Fruit fly (Drosophila melanogaster) whole organism, embryonic: ENCODE data around the gene Ctns.

ENCODE experiments used
- B-H1 ChIP-seq: fragments of 200-800 bp; sonication (Bioruptor generic); IDR thresholded peaks from 3 replicates; pipeline ENCODE4 v1.3.6; 2022; ENCODE audit warnings: missing biosample characterization, missing genetic modification characterization
- BEAF-32 ChIP-seq: fragments of 200-800 bp; sonication (Bioruptor generic); optimal IDR thresholded peaks from 3 replicates; lab custom pipeline; 2017; ENCODE audit warnings: missing biosample characterization, missing genetic modification characterization, mild to moderate bottlenecking, moderate library complexity, missing genetic modification reagents
- CG11456 ChIP-seq: fragments of 200-800 bp; sonication (Bioruptor generic); IDR thresholded peaks from 3 replicates; pipeline ENCODE4 v1.3.6; 2022; ENCODE audit warnings: missing biosample characterization, missing genetic modification characterization
- CG12236 ChIP-seq: fragments of 200-800 bp; sonication (Bioruptor generic); optimal IDR thresholded peaks from 2 replicates; lab custom pipeline; 2016; ENCODE audit warnings: missing biosample characterization, missing genetic modification characterization
- CG12942 ChIP-seq: fragments of 200-800 bp; sonication (Bioruptor generic); optimal IDR thresholded peaks from 3 replicates; lab custom pipeline; 2016; ENCODE audit warnings: missing biosample characterization, missing genetic modification characterization
- CG13624 ChIP-seq: fragments of 200-800 bp; sonication (Bioruptor generic); optimal IDR thresholded peaks from 2 replicates; lab custom pipeline; 2016; ENCODE audit warnings: missing biosample characterization, missing genetic modification characterization
- CG14441 ChIP-seq: fragments of 200-800 bp; sonication (Bioruptor generic); IDR thresholded peaks from 2 replicates; pipeline ENCODE4 v1.3.6; 2022; ENCODE audit warnings: missing biosample characterization, missing genetic modification characterization
- CG1602 ChIP-seq: fragments of 200-800 bp; sonication (Bioruptor generic); optimal IDR thresholded peaks from 3 replicates; lab custom pipeline; 2016; ENCODE audit warnings: missing biosample characterization, missing genetic modification characterization
- CG1647 ChIP-seq: fragments of 200-800 bp; sonication (Bioruptor generic); optimal IDR thresholded peaks from 3 replicates; lab custom pipeline; 2016; ENCODE audit warnings: missing biosample characterization, missing genetic modification characterization
- CG18011 ChIP-seq: fragments of 200-800 bp; sonication (Bioruptor generic); optimal IDR thresholded peaks from 2 replicates; lab custom pipeline; 2017; ENCODE audit warnings: missing biosample characterization, missing genetic modification characterization, mild to moderate bottlenecking, moderate library complexity, missing genotype
- CG18262 ChIP-seq: fragments of 200-800 bp; optimal IDR thresholded peaks from 3 replicates; lab custom pipeline; 2019; ENCODE audit warnings: missing biosample characterization, mild to moderate bottlenecking, missing genetic modification characterization, moderate library complexity
- CG2120 ChIP-seq: fragments of 200-800 bp; sonication (Bioruptor generic); optimal IDR thresholded peaks from 3 replicates; lab custom pipeline; 2016; ENCODE audit warnings: missing biosample characterization, missing genetic modification characterization
- CG33213 ChIP-seq: fragments of 200-800 bp; sonication (Bioruptor generic); optimal IDR thresholded peaks from 3 replicates; lab custom pipeline; 2016; ENCODE audit warnings: missing biosample characterization, missing genetic modification characterization
- CG4707 ChIP-seq: fragments of 200-800 bp; sonication (Bioruptor generic); optimal IDR thresholded peaks from 2 replicates; lab custom pipeline; 2018; ENCODE audit warnings: missing biosample characterization, mild to moderate bottlenecking, missing genetic modification characterization, moderate library complexity
- CG4854 ChIP-seq: fragments of 200-800 bp; sonication (Bioruptor generic); optimal IDR thresholded peaks from 2 replicates; lab custom pipeline; 2016; ENCODE audit warnings: missing biosample characterization, missing genetic modification characterization, inconsistent platforms
- CG5245 ChIP-seq: fragments of 200-800 bp; sonication (Bioruptor generic); optimal IDR thresholded peaks from 3 replicates; lab custom pipeline; 2016; ENCODE audit warnings: missing biosample characterization, missing genetic modification characterization
- CHES-1-like ChIP-seq: fragments of 200-800 bp; sonication (Bioruptor generic); optimal IDR thresholded peaks from 2 replicates; lab custom pipeline; 2016; ENCODE audit warnings: missing biosample characterization, missing genetic modification characterization
- CoRest ChIP-seq: fragments of 200-800 bp; sonication (Bioruptor generic); optimal IDR thresholded peaks from 3 replicates; lab custom pipeline; 2018; ENCODE audit warnings: missing biosample characterization, mild to moderate bottlenecking, missing genetic modification characterization, moderate library complexity
- Dbx ChIP-seq: fragments of 200-800 bp; sonication (Bioruptor generic); IDR thresholded peaks from 3 replicates; pipeline ENCODE4 v1.3.6; 2022; ENCODE audit warnings: missing biosample characterization, missing genetic modification characterization
- Dek ChIP-seq: fragments of 200-800 bp; sonication (Bioruptor generic); optimal IDR thresholded peaks from 3 replicates; lab custom pipeline; 2019; ENCODE audit warnings: missing biosample characterization, mild to moderate bottlenecking, missing genetic modification characterization, moderate library complexity
- E2f1 ChIP-seq: fragments of 200-800 bp; sonication (Bioruptor generic); IDR thresholded peaks from 2 replicates; pipeline ENCODE4 v1.3.6; 2022; ENCODE audit warnings: missing biosample characterization, missing genetic modification characterization
- HHEX ChIP-seq: fragments of 200-800 bp; sonication (Bioruptor generic); optimal IDR thresholded peaks from 3 replicates; lab custom pipeline; 2017; ENCODE audit warnings: missing biosample characterization, mild to moderate bottlenecking, missing genetic modification characterization, missing genetic modification reagents
- Hmr ChIP-seq: fragments of 200-800 bp; sonication (Bioruptor generic); optimal IDR thresholded peaks from 3 replicates; lab custom pipeline; 2017; ENCODE audit warnings: mild to moderate bottlenecking, missing biosample characterization, missing genetic modification reagents, missing genetic modification characterization
- Lpt ChIP-seq: fragments of >200 bp; optimal IDR thresholded peaks from 2 replicates; lab custom pipeline; 2018; ENCODE audit warnings: missing biosample characterization, missing genetic modification characterization
- Meics ChIP-seq: fragments of 200-800 bp; sonication (Bioruptor generic); optimal IDR thresholded peaks from 2 replicates; lab custom pipeline; 2017; ENCODE audit warnings: missing biosample characterization, mild to moderate bottlenecking, missing genetic modification characterization
- NFAT ChIP-seq: fragments of 200-800 bp; sonication (Bioruptor generic); IDR thresholded peaks from 2 replicates; pipeline ENCODE4 v1.3.6; 2022; ENCODE audit warnings: missing biosample characterization, missing genetic modification characterization
- Neu2 ChIP-seq: fragments of 200-800 bp; sonication (Bioruptor generic); optimal IDR thresholded peaks from 3 replicates; lab custom pipeline; 2016; ENCODE audit warnings: missing biosample characterization, missing genetic modification characterization, borderline replicate concordance
- Nf-YC ChIP-seq: fragments of 200-800 bp; optimal IDR thresholded peaks from 3 replicates; lab custom pipeline; 2019; ENCODE audit warnings: missing biosample characterization, mild to moderate bottlenecking, missing genetic modification characterization, moderate library complexity
- PHDP ChIP-seq: fragments of 200-800 bp; sonication (Bioruptor generic); optimal IDR thresholded peaks from 3 replicates; lab custom pipeline; 2018; ENCODE audit warnings: missing biosample characterization, mild to moderate bottlenecking, missing genetic modification characterization, moderate library complexity
- Poxn ChIP-seq: fragments of 200-800 bp; sonication (Bioruptor generic); IDR thresholded peaks from 2 replicates; pipeline ENCODE4 v1.3.6; 2022; ENCODE audit warnings: missing biosample characterization, missing genetic modification characterization
- Trl ChIP-seq, 3 experiments: fragments of >200 bp in 2 of 3; fragments of 200-800 bp in 1 of 3; sonication (Bioruptor generic) in 1 of 3; optimal IDR thresholded peaks; 2 replicates in 1 of 3; 3 replicates in 2 of 3; lab custom pipeline; 2016 to 2017; ENCODE audit warnings: missing biosample characterization in 1 of 3, missing genetic modification characterization in 1 of 3
- bab2 ChIP-seq: fragments of 200-800 bp; sonication (Bioruptor generic); optimal IDR thresholded peaks from 2 replicates; lab custom pipeline; 2016; ENCODE audit warnings: missing biosample characterization, missing genetic modification characterization
- fd3F ChIP-seq: fragments of 200-800 bp; sonication (Bioruptor generic); optimal IDR thresholded peaks from 2 replicates; lab custom pipeline; 2018; ENCODE audit warnings: missing biosample characterization, mild to moderate bottlenecking, missing genetic modification characterization, moderate library complexity
- fd96Cb ChIP-seq: fragments of 200-800 bp; sonication (Bioruptor generic); optimal IDR thresholded peaks from 2 replicates; lab custom pipeline; 2018; ENCODE audit warnings: missing biosample characterization, mild to moderate bottlenecking, missing genetic modification characterization, moderate library complexity
- grau ChIP-seq: fragments of 200-800 bp; optimal IDR thresholded peaks from 3 replicates; lab custom pipeline; 2019; ENCODE audit warnings: missing biosample characterization, mild to moderate bottlenecking, missing genetic modification characterization, moderate library complexity
- gsb ChIP-seq: fragments of 200-800 bp; sonication (Bioruptor generic); IDR thresholded peaks from 2 replicates; pipeline ENCODE4 v1.3.6; 2022; ENCODE audit warnings: missing biosample characterization, missing genetic modification characterization
- lab ChIP-seq: fragments of 200-800 bp; sonication (Bioruptor generic); optimal IDR thresholded peaks from 3 replicates; lab custom pipeline; 2017; ENCODE audit warnings: missing biosample characterization, missing genetic modification characterization, mild to moderate bottlenecking, moderate library complexity, missing genetic modification reagents
- mam ChIP-seq: fragments of 200-800 bp; sonication (Bioruptor generic); optimal IDR thresholded peaks from 3 replicates; lab custom pipeline; 2016; ENCODE audit warnings: missing biosample characterization, missing genetic modification characterization
- mirr ChIP-seq: fragments of 200-800 bp; sonication (Bioruptor generic); optimal IDR thresholded peaks from 3 replicates; lab custom pipeline; 2018; ENCODE audit warnings: missing biosample characterization, mild to moderate bottlenecking, missing genetic modification characterization
- otp ChIP-seq: fragments of 200-800 bp; sonication (Bioruptor generic); IDR thresholded peaks from 3 replicates; pipeline ENCODE4, ENCODE4 v1.3.6; 2022; ENCODE audit warnings: missing biosample characterization, missing genetic modification characterization
- pho ChIP-seq: fragments of 200-800 bp; sonication (Bioruptor generic); optimal IDR thresholded peaks from 2 replicates; lab custom pipeline; 2016; ENCODE audit warnings: missing biosample characterization, missing genetic modification characterization
- prd ChIP-seq, 3 experiments: fragments of >200 bp in 2 of 3; fragments of 200-800 bp in 1 of 3; sonication (Bioruptor generic) in 1 of 3; optimal IDR thresholded peaks in 2 of 3; IDR thresholded peaks in 1 of 3; 2 replicates in 2 of 3; 3 replicates in 1 of 3; pipeline versions ENCODE4 v1.3.6 to Lab custom; 2017 to 2022; ENCODE audit warnings: missing biosample characterization in 1 of 3, missing genetic modification characterization in 1 of 3
- pros ChIP-seq: fragments of 200-800 bp; sonication (Bioruptor generic); optimal IDR thresholded peaks from 3 replicates; lab custom pipeline; 2019; ENCODE audit warnings: missing biosample characterization, mild to moderate bottlenecking, missing genetic modification characterization, moderate library complexity
- pum ChIP-seq: fragments of 200-800 bp; sonication (Bioruptor generic); optimal IDR thresholded peaks from 2 replicates; lab custom pipeline; 2016; ENCODE audit warnings: missing biosample characterization, missing genetic modification characterization
- ranshi ChIP-seq: fragments of 200-800 bp; sonication (Bioruptor generic); IDR thresholded peaks from 2 replicates; pipeline ENCODE4 v1.3.6; 2022; ENCODE audit warnings: missing biosample characterization, missing genetic modification characterization
- row ChIP-seq: fragments of 200-800 bp; sonication (Bioruptor generic); IDR thresholded peaks from 3 replicates; pipeline ENCODE4 v1.3.6; 2022; ENCODE audit warnings: missing biosample characterization, missing genetic modification characterization
- scrt ChIP-seq: fragments of 200-800 bp; sonication (Bioruptor generic); optimal IDR thresholded peaks from 2 replicates; lab custom pipeline; 2018; ENCODE audit warnings: missing biosample characterization, mild to moderate bottlenecking, missing genetic modification characterization, moderate library complexity
- slbo ChIP-seq: fragments of 200-800 bp; sonication (Bioruptor generic); IDR thresholded peaks from 2 replicates; pipeline ENCODE4 v1.3.6; 2022; ENCODE audit warnings: missing biosample characterization, missing genetic modification characterization
- slou ChIP-seq: fragments of 200-800 bp; sonication (Bioruptor generic); optimal IDR thresholded peaks from 3 replicates; lab custom pipeline; 2016; ENCODE audit warnings: missing biosample characterization, missing genetic modification characterization
- zen ChIP-seq: fragments of 200-800 bp; sonication (Bioruptor generic); optimal IDR thresholded peaks from 3 replicates; lab custom pipeline; 2018; ENCODE audit warnings: missing biosample characterization, mild to moderate bottlenecking, missing genetic modification characterization, moderate library complexity

Ctns gene

DNA sequence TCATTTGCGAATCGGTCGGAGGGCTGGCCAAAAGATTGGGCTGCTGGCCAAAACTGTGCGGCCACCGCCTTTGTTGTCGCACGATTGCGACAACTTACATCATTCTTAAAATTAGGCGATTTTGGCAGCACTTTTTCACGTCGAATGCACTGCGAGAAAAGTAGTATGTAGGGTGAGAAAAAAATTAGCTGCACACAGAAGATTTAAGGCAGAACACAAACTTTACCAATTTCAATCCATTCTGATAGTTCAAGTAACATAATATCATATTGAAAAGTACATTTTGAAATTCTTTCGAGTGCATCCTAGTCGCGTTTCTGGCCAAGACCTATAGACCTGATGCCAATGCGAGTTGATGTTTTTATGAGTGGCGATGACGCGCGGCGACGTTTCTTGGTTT lies 30.3 kb downstream of the Ctns start (continued):
- TF ChIP-seq CG33213 (GFP tag; lab: Kevin White, UChicago) (no peak), CG1647 (GFP tag; lab: Kevin White, UChicago) (peak; percentile 18), Meics (GFP tag; lab: Kevin White, UChicago) (peak; percentile 64), fd3F (GFP tag; lab: Kevin White, UChicago) (peak; percentile 60), mirr (GFP tag; lab: Kevin White, UChicago) (peak; percentile 35), BEAF-32 (no peak), CHES-1-like (GFP tag; lab: Kevin White, UChicago) (peak; percentile 48), Neu2 (GFP tag; lab: Kevin White, UChicago) (no peak), Trl (optimal IDR thresholded peaks at IDR 0.05; lab: Kevin White, UChicago) (no peak), Trl (GFP tag; optimal IDR thresholded peaks at IDR 0.05; lab: Kevin White, UChicago) (peak; percentile 36), E2f1 (GFP tag; lab: Robert Waterston, UW) (peak; percentile 54; the same call in 1 of the 2 replicates), Hmr (peak; percentile 54), CG1602 (GFP tag; lab: Kevin White, UChicago) (peak; percentile 2), mam (GFP tag; lab: Kevin White, UChicago) (peak; percentile 70), Poxn (GFP tag; lab: Robert Waterston, UW) (peak; percentile 65), NFAT (peak; percentile 75), pros (no peak), CG14441 (peak; percentile 68), CG5245 (GFP tag; lab: Kevin White, UChicago) (peak; percentile 13), CoRest (tag; lab: Kevin White, UChicago) (peak; percentile 50), slou (GFP tag; lab: Kevin White, UChicago) (no peak), gsb (GFP tag; lab: Robert Waterston, UW) (peak; percentile 53; the same call in 1 of the 2 replicates), slbo (GFP tag; lab: Robert Waterston, UW) (peak; percentile 84), CG18011 (GFP tag; lab: Kevin White, UChicago) (no peak), CG18262 (tag; lab: Kevin White, UChicago) (no peak), CG12236 (GFP tag; lab: Kevin White, UChicago) (no peak), B-H1 (peak; percentile 58; the same call in 2 of the 3 replicates), prd (optimal IDR thresholded peaks at IDR 0.05; lab: Kevin White, UChicago) (no peak), prd (GFP tag; IDR thresholded peaks at IDR 0.05; lab: Robert Waterston, UW) (peak; percentile 73; the same call in 2 of the 3 replicates), CG11456 (GFP tag; lab: Robert Waterston, UW) (peak; percentile 67; the same call in 1 of the 3 replicates), Dbx (GFP tag; lab: Robert Waterston, UW) (no peak; the same call in 1 of the 3 replicates), Nf-YC (tag; lab: Kevin White, UChicago) (no peak), CG12942 (no peak), zen (tag; lab: Kevin White, UChicago) (no peak), pho (GFP tag; lab: Kevin White, UChicago) (peak; percentile 77), lab (GFP tag; lab: Kevin White, UChicago) (peak; percentile 68), PHDP (tag; lab: Kevin White, UChicago) (peak; percentile 40), Lpt (GFP tag; lab: Kevin White, UChicago) (no peak), grau (tag; lab: Kevin White, UChicago) (peak; percentile 62), CG2120 (GFP tag; lab: Kevin White, UChicago) (peak; percentile 79), fd96Cb (tag; lab: Kevin White, UChicago) (peak; percentile 11), scrt (GFP tag; lab: Kevin White, UChicago) (peak; percentile 22), row (GFP tag; lab: Robert Waterston, UW) (peak; percentile 71), CG13624 (GFP tag; lab: Kevin White, UChicago) (peak; percentile 70), ranshi (GFP tag; lab: Robert Waterston, UW) (peak; percentile 53; the same call in 1 of the 2 replicates), bab2 (GFP tag; lab: Kevin White, UChicago) (peak; percentile 58), HHEX (GFP tag; lab: Kevin White, UChicago) (peak; percentile 26), CG4854 (GFP tag; lab: Kevin White, UChicago) (no peak), pum (GFP tag; lab: Kevin White, UChicago) (peak; percentile 21), Dek (peak; percentile 37), otp (GFP tag; lab: Robert Waterston, UW) (no peak), CG4707 (GFP tag; lab: Kevin White, UChicago) (no peak)
